Worm (Caenorhabditis elegans) whole organism, late embryonic: ENCODE results near the gene H42K12.3.

Experiments
- ceh-2 ChIP-seq: sonication (generic microtip); optimal IDR thresholded peaks from 2 replicates; lab custom pipeline; 2016; ENCODE audit warnings: missing genotype, missing genetic modification characterization, missing compliant biosample characterization
- lin-11 ChIP-seq: fragments of 200-800 bp; sonication (Bioruptor generic); optimal IDR thresholded peaks from 2 replicates; lab custom pipeline; 2018; ENCODE audit warnings: mild to moderate bottlenecking, missing genetic modification characterization, missing compliant biosample characterization
- sox-4 ChIP-seq: sonication (generic microtip); optimal IDR thresholded peaks from 2 replicates; lab custom pipeline; 2017; ENCODE audit warnings: mild to moderate bottlenecking, missing genetic modification characterization, inconsistent platforms, missing compliant biosample characterization

- TF ChIP-seq ceh-2 (tag; lab: Kevin White, UChicago) (no peak), sox-4 (tag; lab: Kevin White, UChicago) (no peak), lin-11 (tag; lab: Kevin White, UChicago) (no peak)
Measured at ce11 chrX:1294607-1295303, 16.4 kb upstream of the H42K12.3 start, which contains the start of gene dop-4.
